Fruit fly (Drosophila melanogaster): ENCODE data around the gene Obp99b.

Gene Obp99b

DNA sequence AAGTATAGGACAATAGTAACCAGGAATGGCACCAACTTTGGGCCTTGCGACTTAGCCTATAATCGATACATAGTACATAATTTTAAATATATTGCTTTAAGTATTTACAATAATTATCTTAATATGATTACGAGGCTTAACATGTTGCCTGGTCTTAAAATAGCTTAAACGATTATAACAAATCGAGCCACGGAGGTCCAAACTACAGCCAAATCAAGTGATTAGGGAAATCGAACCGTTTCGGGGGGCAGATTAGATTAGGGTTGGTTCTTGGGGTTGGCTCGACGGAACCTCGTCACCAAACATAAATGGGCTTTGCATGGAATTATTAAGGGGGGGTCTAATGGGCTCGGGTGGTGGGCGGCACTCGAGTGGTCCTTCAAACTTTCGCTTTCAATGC is 35.5 kb downstream of the Obp99b start:
- no peak for TF ChIP-seq noc (tag; optimal IDR thresholded peaks at IDR 0.05)

DNA sequence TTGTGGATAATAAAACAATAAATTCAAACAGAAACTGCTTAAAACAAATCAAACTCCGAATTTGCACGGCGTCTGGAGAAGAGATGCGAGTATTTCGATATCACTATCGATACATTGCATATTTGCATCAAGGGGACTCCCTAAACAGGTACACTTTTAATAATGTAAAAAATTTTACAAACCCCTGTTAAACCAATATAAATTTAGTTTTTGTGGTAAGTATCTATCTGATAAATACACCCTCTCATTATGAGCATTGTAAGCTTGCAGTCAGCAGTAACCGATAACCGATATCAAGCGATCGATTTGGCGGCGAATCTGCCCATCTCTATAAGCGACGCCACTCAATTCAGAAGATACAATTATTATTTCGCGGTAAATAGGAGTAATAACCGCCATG is 41.4 kb downstream of the Obp99b start, which contains the start of the genes Bub3 and Cap-D2:
Gene Bub3, minus strand, starts transcription at position 89 of the 400 bp plus-strand sequence.
Gene Cap-D2, plus strand, starts transcription at position 319 of the 400 bp plus-strand sequence.
- TF ChIP-seq noc (tag; optimal IDR thresholded peaks at IDR 0.05): peak; percentile 10

DNA sequence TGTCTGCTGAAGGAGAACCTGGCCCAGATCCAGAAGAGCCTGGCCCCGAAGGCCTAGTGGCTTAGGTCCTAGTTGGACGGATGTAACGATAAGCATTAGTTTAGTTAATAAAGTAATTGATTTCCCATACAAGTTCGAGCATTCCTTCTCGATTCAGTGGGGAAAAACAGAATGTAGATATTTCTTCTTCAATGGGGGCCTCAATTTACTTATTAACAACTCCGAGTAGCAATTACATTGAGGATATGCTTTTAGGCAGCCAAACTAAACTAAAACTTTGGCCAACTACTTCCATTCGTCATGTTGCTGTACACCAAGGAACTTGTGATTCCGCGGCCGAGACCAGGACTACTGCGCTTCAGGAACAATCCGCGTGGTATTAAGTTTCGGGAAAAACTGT is 44.5 kb downstream of the Obp99b start, which contains the start of gene ppk19:
Gene ppk19, plus strand, starts transcription at position 301 of the 400 bp plus-strand sequence.
- TF ChIP-seq noc (tag; optimal IDR thresholded peaks at IDR 0.05): no peak

DNA sequence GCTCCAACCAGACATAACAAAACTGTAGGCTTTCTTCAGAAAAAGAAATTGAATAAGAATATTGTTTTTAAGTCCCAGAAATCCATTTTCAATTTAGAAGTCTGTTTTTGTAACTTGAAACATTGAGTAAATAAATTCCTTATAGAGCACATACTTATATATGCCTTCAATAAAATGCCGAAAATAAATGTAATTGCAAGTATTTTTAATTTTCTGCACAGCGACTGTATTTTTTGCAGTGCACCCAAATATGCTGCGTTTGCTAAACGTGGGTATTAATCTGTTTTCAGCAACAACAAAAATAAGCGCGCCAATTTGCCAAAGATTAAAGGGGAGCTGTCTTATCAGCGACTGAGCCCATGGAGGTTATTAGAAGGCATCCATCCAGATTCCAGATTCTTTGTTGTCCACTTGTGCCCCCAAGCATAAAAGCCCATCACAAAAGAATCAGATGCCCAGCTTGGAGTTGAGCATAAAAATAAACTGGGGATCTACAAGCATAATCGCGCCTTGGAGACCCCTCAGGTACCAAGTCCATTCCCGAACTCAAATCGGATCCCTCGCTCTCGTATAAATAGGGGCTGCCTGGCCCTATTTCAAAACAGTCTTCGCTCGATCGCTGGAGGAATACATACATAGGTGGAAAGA is 45.5 kb downstream of the Obp99b start, which contains the start of gene Obp99a:
Gene Obp99a, plus strand, starts transcription at position 598 of the 648 bp plus-strand sequence.
- TF ChIP-seq noc (tag; optimal IDR thresholded peaks at IDR 0.05): peak; percentile 26

DNA sequence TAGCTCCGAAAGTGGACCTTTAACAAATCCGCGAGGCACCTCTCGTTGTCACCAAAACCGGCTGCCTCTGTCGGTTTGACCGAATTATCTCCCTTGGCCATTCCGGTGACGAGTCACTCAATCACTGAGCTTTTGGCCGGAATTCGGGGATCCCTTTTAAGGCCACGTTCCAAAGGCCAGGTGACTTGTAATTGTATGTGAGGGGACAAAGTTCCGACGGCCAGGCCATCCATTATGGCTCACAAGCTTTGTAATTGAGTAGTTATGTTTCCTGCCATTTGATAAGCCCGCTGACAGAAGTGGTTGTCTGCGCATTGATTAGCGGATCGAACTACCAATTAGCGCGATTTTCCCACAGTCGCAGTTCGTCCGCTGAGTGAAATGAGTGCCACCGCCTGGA is 47.9 kb downstream of the Obp99b start, which contains the start of the genes ppk20 and ppk30:
Gene ppk20, minus strand, starts transcription at position 101 of the 400 bp plus-strand sequence.
Gene ppk30, plus strand, starts transcription at position 373 of the 400 bp plus-strand sequence.
- no peak for TF ChIP-seq noc (tag; optimal IDR thresholded peaks at IDR 0.05)

All from whole organism, larva.